Worm (Caenorhabditis elegans) whole organism, L3 larva: ENCODE data around the gene F28C6.8.

ENCODE experiments used
- nhr-25 ChIP-seq: sonication (generic microtip); optimal IDR thresholded peaks from 2 replicates; lab custom pipeline; 2017; ENCODE audit warnings: missing biosample characterization, missing genetic modification characterization
- skn-1 ChIP-seq: fragments of 150-350 bp; optimal IDR thresholded peaks from 2 replicates; lab custom pipeline; 2014; ENCODE audit warnings: missing biosample characterization, missing genetic modification characterization

ce11 chrII:8583035-8583434 is 23.6 kb upstream of the F28C6.8 start:
- TF ChIP-seq skn-1, result no peak
- no peak for TF ChIP-seq nhr-25 (tag; lab: Kevin White, UChicago)
